Worm (Caenorhabditis elegans) whole organism, L4/young adult: ENCODE results near the gene ecps-2.

Source experiments
- W03F9.2 ChIP-seq: fragments of 150-350 bp; optimal IDR thresholded peaks from 2 replicates; lab custom pipeline; 2014; ENCODE audit warnings: missing biosample characterization, missing genetic modification characterization
- dao-5 ChIP-seq: sonication (generic microtip); optimal IDR thresholded peaks from 2 replicates; lab custom pipeline; 2016; ENCODE audit warnings: missing genotype, missing genetic modification characterization, moderate library complexity, missing compliant biosample characterization
- him-1 ChIP-seq: sonication (generic microtip); optimal IDR thresholded peaks from 2 replicates; lab custom pipeline; 2016; ENCODE audit warnings: missing genotype, missing genetic modification reagents, missing genetic modification characterization, missing compliant biosample characterization

Gene ecps-2

ce11 chrIII:10451012-10451411 lies 8.1 kb downstream of the ecps-2 start, which contains the start of gene H04D03.4:
TSS of gene H04D03.4 (minus strand) at chrIII:10451112.
- TF ChIP-seq dao-5 (no peak), him-1 (tag; lab: Kevin White, UChicago) (no peak), W03F9.2 (tag; lab: Kevin White, UChicago) (no peak)

- TF ChIP-seq dao-5: no peak
- TF ChIP-seq him-1 (tag; lab: Kevin White, UChicago): peak; percentile 5
- TF ChIP-seq W03F9.2 (tag; lab: Kevin White, UChicago): peak; percentile 94
These were observed 17.7 kb downstream of the ecps-2 start, which contains the start of gene ecps-1 for ce11 chrIII:10460427-10461163. TSS of gene ecps-1 (minus strand) at chrIII:10460551.

DNA sequence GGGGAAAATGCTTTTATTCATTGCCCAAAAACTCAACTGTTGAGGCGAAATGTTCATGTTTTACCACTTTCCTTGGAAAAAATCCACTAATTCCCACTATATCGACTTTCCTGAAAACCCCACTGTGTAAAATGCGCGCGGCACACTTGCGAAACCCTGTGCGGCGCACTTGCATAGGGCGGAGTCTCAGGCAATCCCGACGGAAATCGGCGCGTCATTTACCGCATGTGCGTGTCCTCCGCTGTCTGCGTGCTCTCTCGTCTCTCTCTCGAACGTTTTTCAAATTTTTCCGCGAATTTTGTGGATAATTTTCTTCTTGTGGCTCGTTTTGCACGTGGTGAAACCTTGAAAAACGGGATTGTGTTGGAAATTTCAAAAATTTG lies 18.3 kb downstream of the ecps-2 start, which contains the start of gene atx-2:
Gene atx-2, plus strand, starts transcription at position 226 of the 383 bp plus-strand sequence.
- TF ChIP-seq him-1 (tag; lab: Kevin White, UChicago) (peak; percentile 35), dao-5 (peak; percentile 74), W03F9.2 (tag; lab: Kevin White, UChicago) (peak; percentile 84)

DNA sequence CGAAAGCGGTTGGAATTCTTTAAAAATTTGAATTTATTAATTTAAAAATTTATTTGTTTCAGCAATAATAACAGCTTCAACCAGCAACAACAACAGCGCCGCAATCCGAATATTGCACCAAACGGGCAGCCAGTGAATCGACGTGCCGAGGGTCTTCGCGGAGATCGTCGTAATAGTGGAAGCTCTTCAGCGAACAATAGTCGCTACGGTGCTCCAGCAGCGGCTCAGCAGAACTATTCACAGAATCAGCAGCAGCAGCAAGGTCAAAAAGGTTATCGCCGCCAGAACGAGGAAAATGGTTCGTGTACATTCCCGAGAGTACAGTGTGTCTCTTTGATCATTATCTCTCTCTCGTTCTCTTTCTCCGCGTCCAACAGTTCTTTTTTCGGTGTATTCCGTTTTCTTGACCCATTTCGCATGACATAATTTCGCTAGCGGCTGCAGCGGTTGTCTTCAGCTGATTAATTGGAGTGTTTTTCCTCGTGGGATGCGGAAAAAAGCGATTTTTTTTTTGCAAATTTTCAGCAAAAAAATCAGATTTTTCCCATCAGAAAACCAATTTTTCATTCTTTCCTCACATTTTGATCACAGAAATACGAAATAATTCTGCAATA lies 20.2 kb downstream of the ecps-2 start:
- TF ChIP-seq W03F9.2 (tag; lab: Kevin White, UChicago): no peak
- TF ChIP-seq him-1 (tag; lab: Kevin White, UChicago): no peak
- no peak for TF ChIP-seq dao-5

DNA sequence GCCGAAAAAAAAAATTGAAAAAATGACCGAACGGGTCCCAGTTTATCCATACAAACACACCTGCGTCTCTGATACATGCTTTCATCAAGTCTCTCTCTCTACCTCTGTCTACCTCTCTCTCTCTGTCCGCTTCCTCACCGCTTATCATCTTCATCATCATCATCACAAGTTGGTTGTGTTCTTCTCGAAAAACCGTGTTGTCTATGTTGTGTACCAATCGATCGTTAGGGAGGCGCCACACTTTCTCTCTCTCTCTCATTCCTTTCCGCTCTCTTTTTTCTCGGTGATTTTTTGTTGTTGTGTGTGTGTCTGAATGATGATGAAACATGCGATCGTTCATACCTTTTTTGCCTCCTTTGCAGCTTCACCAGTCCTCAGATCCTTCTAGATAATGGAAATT lies 20.8 kb downstream of the ecps-2 start:
- TF ChIP-seq W03F9.2 (tag; lab: Kevin White, UChicago): peak; percentile 7
- TF ChIP-seq dao-5: no peak
- no peak for TF ChIP-seq him-1 (tag; lab: Kevin White, UChicago)

DNA sequence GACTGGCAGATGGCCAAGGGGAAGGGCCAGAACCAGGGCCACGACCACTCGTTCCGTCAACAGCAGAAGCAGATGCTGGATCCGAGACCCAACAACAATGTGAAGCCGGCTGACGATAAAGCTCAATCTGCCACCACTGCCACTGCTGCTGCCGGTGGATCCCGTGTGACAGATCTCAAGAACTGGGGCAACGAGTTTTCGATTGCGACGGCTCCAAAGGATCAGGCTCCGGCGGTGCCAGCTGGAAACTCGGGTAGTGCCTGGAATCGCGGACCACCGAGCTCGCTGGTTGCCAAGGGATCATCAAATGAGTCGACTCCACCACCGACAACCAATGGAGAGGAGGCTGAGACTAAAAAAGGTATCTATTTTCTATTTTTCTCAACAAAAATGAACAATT lies 21.6 kb downstream of the ecps-2 start:
- TF ChIP-seq him-1 (tag; lab: Kevin White, UChicago): no peak
- TF ChIP-seq W03F9.2 (tag; lab: Kevin White, UChicago): no peak
- no peak for TF ChIP-seq dao-5

- TF ChIP-seq him-1 (tag; lab: Kevin White, UChicago): no peak
- TF ChIP-seq dao-5: no peak
- peak; percentile 2 for TF ChIP-seq W03F9.2 (tag; lab: Kevin White, UChicago)
These were observed 26.7 kb downstream of the ecps-2 start, which contains the start of gene D2045.5 for ce11 chrIII:10469574-10470055. TSS of gene D2045.5 (minus strand) at chrIII:10469624.

DNA sequence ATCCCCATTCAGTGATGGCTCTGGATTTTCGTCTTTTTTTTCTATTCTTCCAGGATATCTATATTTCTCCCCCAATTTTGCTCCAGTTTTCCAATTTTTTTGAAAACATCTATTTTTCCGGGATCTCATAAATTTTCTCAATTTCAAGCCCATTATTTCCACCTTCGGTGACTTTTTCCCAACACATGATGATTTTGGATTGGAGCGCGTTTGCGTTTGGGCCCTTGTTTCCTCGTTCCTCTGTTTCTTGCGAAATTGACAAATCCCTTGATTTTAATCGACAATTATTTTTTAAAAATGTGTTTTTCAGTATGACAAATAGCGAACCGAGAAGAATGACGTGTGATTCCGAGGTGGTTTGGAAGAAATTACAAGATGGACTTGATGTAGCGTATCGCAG lies 28.0 kb downstream of the ecps-2 start, which contains the start of gene cul-1:
Gene cul-1, plus strand, starts transcription at position 311 of the 400 bp plus-strand sequence.
- no peak for TF ChIP-seq W03F9.2 (tag; lab: Kevin White, UChicago)
- no peak for TF ChIP-seq dao-5
- TF ChIP-seq him-1 (tag; lab: Kevin White, UChicago): no peak

ce11 chrIII:10474945-10475344 lies 32.1 kb downstream of the ecps-2 start, which contains the start of gene D2045.9:
TSS of gene D2045.9 (plus strand) at chrIII:10475245.
- TF ChIP-seq dao-5: no peak

ce11 chrIII:10479180-10479579 lies 36.3 kb downstream of the ecps-2 start, which contains the start of gene D2045.7:
TSS of gene D2045.7 (plus strand) at chrIII:10479480.
- no peak for TF ChIP-seq W03F9.2 (tag; lab: Kevin White, UChicago)
- no peak for TF ChIP-seq dao-5
- no peak for TF ChIP-seq him-1 (tag; lab: Kevin White, UChicago)

- TF ChIP-seq him-1 (tag; lab: Kevin White, UChicago) (no peak), W03F9.2 (tag; lab: Kevin White, UChicago) (no peak), dao-5 (no peak)
These were observed 38.6 kb downstream of the ecps-2 start for ce11 chrIII:10481497-10481896.

ce11 chrIII:10481988-10482387 lies 39.1 kb downstream of the ecps-2 start, which contains the start of gene D2045.8:
TSS of gene D2045.8 (plus strand) at chrIII:10482288.
- no peak for TF ChIP-seq W03F9.2 (tag; lab: Kevin White, UChicago)
- no peak for TF ChIP-seq him-1 (tag; lab: Kevin White, UChicago)
- TF ChIP-seq dao-5: no peak

DNA sequence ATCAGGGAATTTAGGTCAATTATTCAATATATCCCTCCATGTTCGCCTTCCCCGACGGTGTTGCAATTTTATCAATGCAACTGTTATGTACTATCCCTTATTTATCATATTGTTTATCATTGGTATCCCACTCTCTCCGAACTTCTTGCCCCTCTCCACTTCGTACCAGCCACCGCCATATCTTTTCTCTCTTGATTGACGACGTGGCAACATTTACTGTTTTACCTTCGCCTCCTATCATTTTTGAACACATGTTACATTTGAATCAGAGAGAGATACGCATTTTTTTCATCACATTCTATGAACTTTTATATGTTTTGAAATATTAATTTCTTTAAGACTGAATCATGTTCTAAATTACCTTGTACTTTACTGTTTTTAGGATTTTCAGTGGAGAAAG lies 43.6 kb downstream of the ecps-2 start:
- TF ChIP-seq him-1 (tag; lab: Kevin White, UChicago) (no peak), W03F9.2 (tag; lab: Kevin White, UChicago) (no peak), dao-5 (no peak)

ce11 chrIII:10488052-10488451 lies 45.2 kb downstream of the ecps-2 start, which contains the start of gene ptr-25:
TSS of gene ptr-25 (plus strand) at chrIII:10488124.
- TF ChIP-seq dao-5 (no peak), him-1 (tag; lab: Kevin White, UChicago) (no peak), W03F9.2 (tag; lab: Kevin White, UChicago) (no peak)
